Fruit fly (Drosophila melanogaster) Kc167 (cell line): ENCODE measurements around the gene PolE2.

Experiments
- Myc ChIP-seq: fragments of >200 bp; optimal IDR thresholded peaks from 2 replicates; lab custom pipeline; 2017; ENCODE audit warnings: missing external identifiers
- Sin3A ChIP-seq: fragments of >200 bp; optimal IDR thresholded peaks from 2 replicates; lab custom pipeline; 2018; ENCODE audit warnings: missing external identifiers
- h ChIP-seq: fragments of >200 bp; optimal IDR thresholded peaks from 3 replicates; lab custom pipeline; 2018; ENCODE audit warnings: missing external identifiers
- insv ChIP-seq: fragments of >200 bp; optimal IDR thresholded peaks from 3 replicates; lab custom pipeline; 2018; ENCODE audit warnings: missing external identifiers
- ttk ChIP-seq: sonication (Bioruptor generic); optimal IDR thresholded peaks from 2 replicates; lab custom pipeline; 2017; ENCODE audit warnings: missing external identifiers

- TF ChIP-seq ttk (lab: Kevin White, UChicago) = no peak
- no peak for TF ChIP-seq Sin3A (lab: Kevin White, UChicago)
- TF ChIP-seq insv (lab: Kevin White, UChicago) = no peak
- no peak for TF ChIP-seq Myc (lab: Kevin White, UChicago)
- TF ChIP-seq h = no peak
These were observed 35.2 kb upstream of the PolE2 start, which contains the start of gene Rcc1 for dm6 chr3L:5932363-5932914.
